Worm (Caenorhabditis elegans): ENCODE measurements around the gene grsp-2.

grsp-2 gene

DNA sequence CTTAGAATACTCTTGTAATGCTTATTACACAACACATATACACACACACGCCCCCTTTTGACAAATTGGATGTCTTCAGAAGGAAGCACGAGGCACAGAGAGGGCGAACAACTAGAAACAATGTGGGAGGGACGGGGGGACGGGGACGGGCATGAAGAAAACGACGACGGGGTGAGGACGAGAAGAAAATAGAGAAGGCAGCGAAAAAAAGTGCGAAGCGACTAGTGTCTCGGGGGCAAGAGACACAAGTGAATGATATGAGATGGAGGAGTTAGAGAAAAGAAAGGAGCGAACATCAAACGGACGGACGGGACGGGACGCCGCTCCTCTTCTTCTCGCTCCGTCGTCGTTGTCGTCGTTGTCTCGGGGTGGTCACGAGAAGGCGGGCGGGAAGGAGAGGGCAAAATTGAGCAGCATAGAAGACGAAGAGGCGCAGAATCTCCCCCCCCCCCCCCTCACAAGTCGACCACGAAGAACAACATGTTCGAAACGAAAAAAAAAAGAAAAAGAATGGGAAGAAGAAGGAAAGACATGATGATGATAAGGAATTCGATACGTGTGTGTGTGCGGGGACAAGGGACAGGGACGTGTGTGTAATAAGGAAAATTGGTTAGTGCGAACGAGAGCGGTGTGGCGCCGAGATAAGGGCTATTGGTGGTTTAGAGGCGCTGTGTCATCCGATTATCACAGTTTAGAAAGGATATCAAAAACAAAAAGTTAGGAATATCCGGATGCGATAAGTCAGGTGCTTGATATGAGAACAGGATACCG is 21.0 kb upstream of the grsp-2 start (continued):
- TF ChIP-seq ztf-11 (tag; optimal IDR thresholded peaks at IDR 0.05) (no peak), daf-19 (GFP tag; conservative IDR thresholded peaks at IDR 0.05) (no peak), F49E8.2 (tag; optimal IDR thresholded peaks at IDR 0.05; ENCODE audit: borderline replicate concordance) (no peak), lin-1 (GFP tag; IDR thresholded peaks at IDR 0.05) (peak; percentile 50; the same call in 1 of the 2 replicates), nhr-10 (tag; optimal IDR thresholded peaks at IDR 0.05) (peak; percentile 88), ZK546.5 (tag; optimal IDR thresholded peaks at IDR 0.05) (no peak), tra-1 (GFP tag; IDR thresholded peaks at IDR 0.05) (peak; percentile 93), hlh-30 (tag; optimal IDR thresholded peaks at IDR 0.05; ENCODE audit: insufficient read depth) (peak; percentile 96), R02D3.7 (tag; optimal IDR thresholded peaks at IDR 0.05) (no peak), mep-1 (tag; optimal IDR thresholded peaks at IDR 0.05) (peak; percentile 96), aha-1 (tag) (peak; percentile 99), nhr-102 (tag; optimal IDR thresholded peaks at IDR 0.05) (peak; percentile 66), attf-4 (tag; optimal IDR thresholded peaks at IDR 0.05) (no peak), ztf-7 (tag; optimal IDR thresholded peaks at IDR 0.05) (no peak), Y5F2A.4 (GFP tag; optimal IDR thresholded peaks at IDR 0.05) (no peak), nhr-76 (tag; optimal IDR thresholded peaks at IDR 0.05) (no peak), lin-29 (GFP tag; IDR thresholded peaks at IDR 0.05) (peak; percentile 37; the same call in 1 of the 2 replicates), madf-5 (GFP tag; IDR thresholded peaks at IDR 0.05) (no peak), vab-7 (GFP tag; IDR thresholded peaks at IDR 0.05) (peak; percentile 35; the same call in 1 of the 2 replicates), Y105C5A.15 (GFP tag; IDR thresholded peaks at IDR 0.05) (no peak), mdl-1 (tag; optimal IDR thresholded peaks at IDR 0.05) (peak; percentile 73 to 97), fkh-10 (GFP tag; optimal IDR thresholded peaks at IDR 0.05) (peak; percentile 23), nhr-77 (tag; optimal IDR thresholded peaks at IDR 0.05) (peak; percentile 93), hmg-1.1 (GFP tag; IDR thresholded peaks at IDR 0.05) (peak; percentile 90), snpc-1.2 (GFP tag; IDR thresholded peaks at IDR 0.05) (no peak), snpc-4 (tag; optimal IDR thresholded peaks at IDR 0.05) (no peak), nhr-111 (GFP tag; optimal IDR thresholded peaks at IDR 0.05) (no peak), dmd-9 (GFP tag; IDR thresholded peaks at IDR 0.05) (no peak), ceh-62 (tag; optimal IDR thresholded peaks at IDR 0.05) (no peak), Y48G9A.11 (GFP tag; IDR thresholded peaks at IDR 0.05) (no peak), zfp-3 (GFP tag; conservative IDR thresholded peaks at IDR 0.05) (no peak), spr-1 (tag; optimal IDR thresholded peaks at IDR 0.05) (peak; percentile 53), php-3 (GFP tag; IDR thresholded peaks at IDR 0.05) (0 out of 2 replicates have a peak, but pooled peaks have one; percentile 51), lsy-2 (tag; optimal IDR thresholded peaks at IDR 0.05) (peak; percentile 70 to 78), rbr-2 (tag; optimal IDR thresholded peaks at IDR 0.05) (peak; percentile 86), lim-7 (GFP tag; IDR thresholded peaks at IDR 0.05) (no peak), F44E2.7 (GFP tag; IDR thresholded peaks at IDR 0.05) (no peak), nhr-25 (tag; optimal IDR thresholded peaks at IDR 0.05; ENCODE audit: borderline replicate concordance, insufficient read depth) (peak; percentile 85), nhr-42 (GFP tag; IDR thresholded peaks at IDR 0.05) (peak; percentile 35; the same call in 1 of the 2 replicates), skn-1 (tag; optimal IDR thresholded peaks at IDR 0.05) (no peak), madf-9 (GFP tag; conservative IDR thresholded peaks at IDR 0.05) (0 out of 2 replicates have a peak, but pooled peaks have one; percentile 3), hif-1 (tag; optimal IDR thresholded peaks at IDR 0.05) (peak; percentile 16 to 90), ceh-20 (GFP tag; IDR thresholded peaks at IDR 0.05) (peak; percentile 68), hlh-11 (tag; optimal IDR thresholded peaks at IDR 0.05) (peak; percentile 99), nhr-237 (tag; optimal IDR thresholded peaks at IDR 0.05) (no peak), ceh-28 (tag; optimal IDR thresholded peaks at IDR 0.05) (peak; percentile 30), duxl-1 (tag; optimal IDR thresholded peaks at IDR 0.05; ENCODE audit: poor library complexity) (peak; percentile 2), daf-16 (GFP tag; optimal IDR thresholded peaks at IDR 0.05) (peak; percentile 51 to 71), daf-16 (tag; optimal IDR thresholded peaks at IDR 0.05) (peak; percentile 62), Y75B8A.6 (GFP tag; IDR thresholded peaks at IDR 0.05) (no peak)

All from whole organism, L4 larva.